Fruit fly (Drosophila melanogaster): ENCODE measurements around the gene CG33080.
A peak's percentile ranks its signal among the peaks of the same experiment; 100 is the strongest.

CG33080 gene

dm6 chrX:5665902-5666301, 51.7 kb downstream of the CG33080 start, which contains the start of the genes Sirt4 and CG4119 (continued):
- no peak for TF ChIP-seq CG4854 (GFP tag; optimal IDR thresholded peaks at IDR 0.05)
- no peak for TF ChIP-seq bigmax (GFP tag; optimal IDR thresholded peaks at IDR 0.05)
- no peak for TF ChIP-seq ci (GFP tag; IDR thresholded peaks at IDR 0.05)
- no peak for TF ChIP-seq dimm (GFP tag; IDR thresholded peaks at IDR 0.05)
- TF ChIP-seq cato (GFP tag; optimal IDR thresholded peaks at IDR 0.05; ENCODE audit: borderline replicate concordance), result no peak
- no peak for TF ChIP-seq dmrt99B (tag; optimal IDR thresholded peaks at IDR 0.05)
- TF ChIP-seq Oli (tag; optimal IDR thresholded peaks at IDR 0.05), result no peak
- TF ChIP-seq pzg (GFP tag; optimal IDR thresholded peaks at IDR 0.05), result peak; percentile 93
- no peak for TF ChIP-seq salm (tag; optimal IDR thresholded peaks at IDR 0.05)
- peak; percentile 86 for TF ChIP-seq CG2116 (GFP tag; optimal IDR thresholded peaks at IDR 0.05)
- TF ChIP-seq seq (GFP tag; IDR thresholded peaks at IDR 0.05), result no peak
- TF ChIP-seq amos (GFP tag; IDR thresholded peaks at IDR 0.05; ENCODE audit: partially characterized antibody), result peak; percentile 98
- peak; percentile 40 for TF ChIP-seq gro (GFP tag; optimal IDR thresholded peaks at IDR 0.05)
- TF ChIP-seq CG4730 (GFP tag; IDR thresholded peaks at IDR 0.05), result no peak
- TF ChIP-seq CG10267 (tag; optimal IDR thresholded peaks at IDR 0.05), result peak; percentile 41
- peak; percentile 24 for TF ChIP-seq CG13624 (GFP tag; optimal IDR thresholded peaks at IDR 0.05)
- TF ChIP-seq Max (GFP tag; optimal IDR thresholded peaks at IDR 0.05), result peak; percentile 18
- TF ChIP-seq CG4404 (GFP tag; IDR thresholded peaks at IDR 0.05), result no peak
- 0 out of 2 replicates have a peak, but pooled peaks have one; percentile 55 for TF ChIP-seq NFAT (GFP tag; IDR thresholded peaks at IDR 0.05)
- TF ChIP-seq pan (optimal IDR thresholded peaks at IDR 0.05), result no peak
- TF ChIP-seq pan (GFP tag; optimal IDR thresholded peaks at IDR 0.05 in 1 of 2, IDR thresholded peaks at IDR 0.05 in 1 of 2), result no peak
- no peak for TF ChIP-seq lola (GFP tag; optimal IDR thresholded peaks at IDR 0.05)
- 0 out of 2 replicates have a peak, but pooled peaks have one; percentile 31 for TF ChIP-seq al (GFP tag; IDR thresholded peaks at IDR 0.05)
- TF ChIP-seq mam (GFP tag; optimal IDR thresholded peaks at IDR 0.05), result peak; percentile 56
- TF ChIP-seq CG30431 (GFP tag; optimal IDR thresholded peaks at IDR 0.05), result no peak
- peak; percentile 16 for TF ChIP-seq D (optimal IDR thresholded peaks at IDR 0.05)
- no peak for TF ChIP-seq D (GFP tag; optimal IDR thresholded peaks at IDR 0.05)
- TF ChIP-seq CG11247 (GFP tag; IDR thresholded peaks at IDR 0.05), result peak; percentile 36; the same call in 1 of the 2 replicates
- peak; percentile 19 for TF ChIP-seq sd (tag; optimal IDR thresholded peaks at IDR 0.05)
- peak; percentile 61 for TF ChIP-seq CG17829 (tag; optimal IDR thresholded peaks at IDR 0.05)
- TF ChIP-seq grau (tag; optimal IDR thresholded peaks at IDR 0.05), result peak; percentile 43
- peak; percentile 5 for TF ChIP-seq gcm (GFP tag; optimal IDR thresholded peaks at IDR 0.05)
- no peak for TF ChIP-seq da (GFP tag; optimal IDR thresholded peaks at IDR 0.05)
- TF ChIP-seq CG33557 (GFP tag; optimal IDR thresholded peaks at IDR 0.05), result no peak
- TF ChIP-seq CG8089 (GFP tag; optimal IDR thresholded peaks at IDR 0.05), result no peak
- TF ChIP-seq lilli (GFP tag; optimal IDR thresholded peaks at IDR 0.05), result peak; percentile 47
- peak; percentile 66 for TF ChIP-seq stwl (tag; optimal IDR thresholded peaks at IDR 0.05)
- TF ChIP-seq CrebB (tag; optimal IDR thresholded peaks at IDR 0.05), result no peak
- no peak for TF ChIP-seq Xrp1 (GFP tag; IDR thresholded peaks at IDR 0.05)
- peak; percentile 64 for TF ChIP-seq dm (GFP tag; optimal IDR thresholded peaks at IDR 0.05)
- TF ChIP-seq CG9817 (tag; optimal IDR thresholded peaks at IDR 0.05), result no peak
- TF ChIP-seq mld (GFP tag; IDR thresholded peaks at IDR 0.05; ENCODE audit: partially characterized antibody), result peak; percentile 98
- TF ChIP-seq Gug (GFP tag; IDR thresholded peaks at IDR 0.05), result peak; percentile 37; the same call in 1 of the 4 replicates
- TF ChIP-seq CkIIα-i1 (GFP tag; IDR thresholded peaks at IDR 0.05), result no peak
- no peak for TF ChIP-seq CG13296 (GFP tag; optimal IDR thresholded peaks at IDR 0.05)
- TF ChIP-seq CG2712 (tag; optimal IDR thresholded peaks at IDR 0.05), result peak; percentile 38
- TF ChIP-seq CG11398 (GFP tag; optimal IDR thresholded peaks at IDR 0.05), result no peak
- TF ChIP-seq ranshi (GFP tag; IDR thresholded peaks at IDR 0.05), result no peak
- TF ChIP-seq CG16813 (GFP tag; IDR thresholded peaks at IDR 0.05; ENCODE audit: partially characterized antibody), result peak; percentile 96
- TF ChIP-seq H15 (GFP tag; IDR thresholded peaks at IDR 0.05), result peak; percentile 30; the same call in 1 of the 3 replicates
- no peak for TF ChIP-seq CG14965 (GFP tag; optimal IDR thresholded peaks at IDR 0.05; ENCODE audit: borderline replicate concordance)

Measured in whole organism, embryonic.